Fruit fly (Drosophila melanogaster) whole organism, adult: ENCODE measurements around the gene CG12253.

Experiments used
- CG11617 ChIP-seq: fragments of 200-800 bp; sonication (Bioruptor generic); optimal IDR thresholded peaks from 2 replicates; lab custom pipeline; 2017; ENCODE audit warnings: mild to moderate bottlenecking, missing biosample characterization, missing genetic modification reagents, missing genetic modification characterization
- CG33017 ChIP-seq: fragments of 200-800 bp; sonication (Bioruptor generic); optimal IDR thresholded peaks from 2 replicates; lab custom pipeline; 2018; ENCODE audit warnings: missing biosample characterization, mild to moderate bottlenecking, missing genetic modification characterization, moderate library complexity
- CG5204 ChIP-seq: fragments of 200-800 bp; sonication (Bioruptor generic); optimal IDR thresholded peaks from 2 replicates; lab custom pipeline; 2016; ENCODE audit warnings: missing biosample characterization, missing genetic modification characterization
- Mnt ChIP-seq: fragments of 200-800 bp; sonication (Bioruptor generic); optimal IDR thresholded peaks from 2 replicates; lab custom pipeline; 2016; ENCODE audit warnings: missing biosample characterization, mild to moderate bottlenecking, missing genetic modification characterization
- cic ChIP-seq: fragments of 200-800 bp; sonication (Bioruptor generic); optimal IDR thresholded peaks from 2 replicates; lab custom pipeline; 2017; ENCODE audit warnings: missing biosample characterization, mild to moderate bottlenecking, missing genetic modification characterization, moderate library complexity
- cnc ChIP-seq, 2 experiments: fragments of >200 bp; optimal IDR thresholded peaks; 2 replicates each; lab custom pipeline; 2017
- ovo ChIP-seq: fragments of 200-800 bp; sonication (Bioruptor generic); optimal IDR thresholded peaks from 2 replicates; lab custom pipeline; 2016; ENCODE audit warnings: missing biosample characterization, missing genetic modification characterization
- toe ChIP-seq: fragments of 200-800 bp; sonication (Bioruptor generic); optimal IDR thresholded peaks from 2 replicates; lab custom pipeline; 2016; ENCODE audit warnings: missing biosample characterization, missing genetic modification characterization

DNA sequence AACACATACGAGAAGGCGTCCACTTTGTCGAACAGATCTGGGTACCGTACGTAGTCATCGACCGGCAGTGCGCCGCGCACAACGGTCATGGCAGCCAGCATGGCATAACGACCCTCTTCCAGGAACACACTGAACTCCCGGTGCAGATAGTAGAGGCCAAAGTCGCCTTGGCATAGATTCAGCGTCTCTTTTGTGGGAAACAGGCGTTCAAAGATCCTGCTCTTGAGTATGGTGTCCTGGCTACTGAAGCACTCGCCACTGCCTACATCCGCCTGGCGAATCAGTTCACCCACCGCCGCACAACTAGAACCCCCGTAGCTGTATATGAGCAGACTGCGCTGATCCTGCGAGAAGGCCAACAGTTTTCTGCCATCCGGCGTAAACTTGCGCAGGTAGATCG lies 13.0 kb upstream of the CG12253 start:
- TF ChIP-seq Mnt (GFP tag; lab: Kevin White, UChicago) (no peak), CG11617 (no peak), CG5204 (GFP tag; lab: Kevin White, UChicago) (no peak), toe (GFP tag; lab: Kevin White, UChicago) (no peak), cic (GFP tag; lab: Kevin White, UChicago) (no peak), ovo (no peak), CG33017 (tag; lab: Kevin White, UChicago) (no peak), cnc (optimal IDR thresholded peaks at IDR 0.05; lab: Kevin White, UChicago) (no peak)
